Fruit fly (Drosophila melanogaster) whole organism: ENCODE data around the gene Pdp1.

Experiments
- CG8478 ChIP-seq: fragments of >200 bp; optimal IDR thresholded peaks from 2 replicates; lab custom pipeline; 2018; ENCODE audit warnings: inconsistent platforms
- Dll ChIP-seq: fragments of >200 bp; optimal IDR thresholded peaks from 2 replicates; lab custom pipeline; 2017
- EcR ChIP-seq, 2 experiments: fragments of >200 bp; optimal IDR thresholded peaks; 2 replicates each; lab custom pipeline; 2017; ENCODE audit warnings: missing biosample characterization in 2 of 2, missing genetic modification characterization in 2 of 2, missing genetic modification reagents in 2 of 2
- pan ChIP-seq: fragments of >200 bp; optimal IDR thresholded peaks from 2 replicates; lab custom pipeline; 2017
- psq ChIP-seq: fragments of >200 bp; optimal IDR thresholded peaks from 2 replicates; lab custom pipeline; 2017
- usp ChIP-seq: fragments of >200 bp; optimal IDR thresholded peaks from 2 replicates; lab custom pipeline; 2017; ENCODE audit warnings: missing biosample characterization, missing genetic modification characterization, mixed read lengths

DNA sequence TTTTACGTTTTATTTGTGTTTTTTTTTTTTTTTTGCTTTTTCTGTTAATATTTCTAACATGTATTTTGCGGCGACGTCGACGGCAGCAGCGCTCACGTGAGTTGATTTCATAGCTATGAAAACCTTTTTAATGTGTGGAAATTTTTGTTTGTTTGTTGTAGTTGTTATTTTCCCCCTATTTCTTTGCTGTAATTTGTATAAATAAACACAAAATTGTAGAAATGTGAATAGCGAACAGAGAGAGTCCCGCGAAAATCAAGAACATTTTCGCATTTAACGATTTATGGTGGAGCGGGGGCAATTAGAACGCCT, 10.6 kb downstream of the Pdp1 start:
- no peak for TF ChIP-seq EcR (GFP tag; optimal IDR thresholded peaks at IDR 0.05; lab: Kevin White, UChicago)
- TF ChIP-seq Dll, result no peak
- no peak for TF ChIP-seq pan (lab: Kevin White, UChicago)
- no peak for TF ChIP-seq CG8478 (lab: Kevin White, UChicago)
- TF ChIP-seq psq (lab: Kevin White, UChicago), result no peak
- no peak for TF ChIP-seq usp (GFP tag; lab: Kevin White, UChicago)
